Worm (Caenorhabditis elegans) whole organism, L4/young adult: ENCODE measurements around the gene Y42G9A.3.

Experiments used
- dao-5 ChIP-seq: sonication (generic microtip); optimal IDR thresholded peaks from 2 replicates; lab custom pipeline; 2016; ENCODE audit warnings: missing genotype, missing genetic modification characterization, moderate library complexity, missing compliant biosample characterization
- him-1 ChIP-seq: sonication (generic microtip); optimal IDR thresholded peaks from 2 replicates; lab custom pipeline; 2016; ENCODE audit warnings: missing genotype, missing genetic modification reagents, missing genetic modification characterization, missing compliant biosample characterization

DNA sequence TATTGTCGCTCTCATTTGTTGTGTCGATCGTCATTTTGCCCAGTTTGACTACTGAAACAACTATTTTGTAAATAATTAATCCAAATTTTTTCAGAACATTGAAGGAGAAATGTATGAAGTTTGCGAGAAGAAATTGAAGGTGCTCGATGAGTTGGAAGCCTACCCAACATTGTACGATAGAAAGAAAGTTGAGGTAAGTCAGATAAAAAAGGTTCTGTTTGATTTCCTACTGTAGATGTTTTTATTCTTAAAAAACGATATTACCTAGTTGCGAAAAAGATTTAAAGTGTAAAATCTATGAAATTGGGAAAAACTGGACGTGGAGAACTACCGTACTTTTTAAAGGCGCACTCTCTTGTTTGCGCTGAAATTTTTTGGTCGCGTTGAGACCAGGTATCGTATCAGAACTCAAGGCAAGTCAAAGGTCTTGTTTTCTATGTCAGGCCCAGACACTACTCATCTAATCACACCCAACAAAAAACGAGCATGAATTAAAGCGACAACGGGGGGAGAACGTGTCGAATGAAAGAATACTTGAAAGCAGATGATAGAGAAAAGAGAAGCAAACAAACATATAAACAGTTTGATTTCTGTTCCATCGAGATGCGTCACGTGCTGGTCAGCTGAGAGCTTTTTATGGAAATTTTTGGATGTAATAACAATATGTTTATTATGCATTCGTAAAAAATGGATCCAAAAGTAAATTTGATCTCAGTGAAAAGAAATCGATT, 22.6 kb downstream of the Y42G9A.3 start, which contains the start of gene efk-1:
- TF ChIP-seq him-1 (no peak), dao-5 (no peak)
